Worm (Caenorhabditis elegans) whole organism, dauer: ENCODE measurements around the gene K10H10.9.
"Not testable (repeated sequence)": the region's sequence is repeated elsewhere in the genome, so short reads cannot be mapped to it uniquely, and the experiment has no call there.

ENCODE experiments used
- unc-62 ChIP-seq: sonication (generic microtip); optimal IDR thresholded peaks from 2 replicates; lab custom pipeline; 2017; ENCODE audit warnings: missing biosample characterization, missing genetic modification reagents, missing genetic modification characterization

The K10H10.9 gene

ce11 chrII:14515017-14515416 lies at the start of gene K10H10.9:
TSS of gene K10H10.9 (minus strand) at chrII:14515117.
- no peak for TF ChIP-seq unc-62 (GFP tag; lab: Kevin White, UChicago)

- TF ChIP-seq unc-62 (GFP tag; lab: Kevin White, UChicago) = not testable (repeated sequence)
Observed at ce11 chrII:14561549-14562115, 46.7 kb upstream of the K10H10.9 start, which contains the start of gene mog-4. TSS of gene mog-4 (minus strand) at chrII:14561599.

- TF ChIP-seq unc-62 (GFP tag; lab: Kevin White, UChicago) = no peak
Observed at ce11 chrII:14555019-14555418, 40.1 kb upstream of the K10H10.9 start.

- TF ChIP-seq unc-62 (GFP tag; lab: Kevin White, UChicago) = no peak
Observed at ce11 chrII:14550613-14551012, 35.7 kb upstream of the K10H10.9 start, which contains the start of gene nlp-41. TSS of gene nlp-41 (plus strand) at chrII:14550913.

- no peak for TF ChIP-seq unc-62 (GFP tag; lab: Kevin White, UChicago)
Observed at ce11 chrII:14548691-14549090, 33.8 kb upstream of the K10H10.9 start, which contains the start of gene gcy-29. TSS of gene gcy-29 (minus strand) at chrII:14548791.

ce11 chrII:14540551-14540950 lies 25.6 kb upstream of the K10H10.9 start:
- no peak for TF ChIP-seq unc-62 (GFP tag; lab: Kevin White, UChicago)

ce11 chrII:14537728-14538127 lies 22.8 kb upstream of the K10H10.9 start, which contains the start of the genes clec-147 and C04H5.7:
TSS of gene clec-147 (minus strand) at chrII:14537828.
TSS of gene C04H5.7 (plus strand) at chrII:14537946.
- TF ChIP-seq unc-62 (GFP tag; lab: Kevin White, UChicago) = no peak

- TF ChIP-seq unc-62 (GFP tag; lab: Kevin White, UChicago) = no peak
Observed at ce11 chrII:14534000-14534399, 19.1 kb upstream of the K10H10.9 start, which contains the start of gene C04H5.1. TSS of gene C04H5.1 (plus strand) at chrII:14534300.

ce11 chrII:14528233-14528802 lies 13.4 kb upstream of the K10H10.9 start, which contains the start of the genes F57C2.5 and spat-1:
TSS of gene F57C2.5 (minus strand) at chrII:14528239.
TSS of gene spat-1 (plus strand) at chrII:14528752.
- TF ChIP-seq unc-62 (GFP tag; lab: Kevin White, UChicago) = no peak

- no peak for TF ChIP-seq unc-62 (GFP tag; lab: Kevin White, UChicago)
Observed at ce11 chrII:14527104-14527503, 12.2 kb upstream of the K10H10.9 start.

- TF ChIP-seq unc-62 (GFP tag; lab: Kevin White, UChicago) = no peak
Observed at ce11 chrII:14525013-14525412, 10.1 kb upstream of the K10H10.9 start, which contains the start of gene F57C2.4. TSS of gene F57C2.4 (plus strand) at chrII:14525313.

- no peak for TF ChIP-seq unc-62 (GFP tag; lab: Kevin White, UChicago)
Observed at ce11 chrII:14523645-14524223, 8.8 kb upstream of the K10H10.9 start, which contains the start of gene pot-2. TSS of gene pot-2 (plus strand) at chrII:14524173.

- no peak for TF ChIP-seq unc-62 (GFP tag; lab: Kevin White, UChicago)
Observed at ce11 chrII:14523070-14523572, 8.2 kb upstream of the K10H10.9 start, which contains the start of gene btb-20. TSS of gene btb-20 (minus strand) at chrII:14523522.

ce11 chrII:14522037-14522436 lies 7.1 kb upstream of the K10H10.9 start, which contains the start of gene btb-19:
TSS of gene btb-19 (minus strand) at chrII:14522137.
- no peak for TF ChIP-seq unc-62 (GFP tag; lab: Kevin White, UChicago)

- no peak for TF ChIP-seq unc-62 (GFP tag; lab: Kevin White, UChicago)
Observed at ce11 chrII:14511189-14511588, 3.7 kb downstream of the K10H10.9 start, which contains the start of gene K10H10.13. TSS of gene K10H10.13 (minus strand) at chrII:14511289.

ce11 chrII:14510162-14510561 lies 4.8 kb downstream of the K10H10.9 start:
- TF ChIP-seq unc-62 (GFP tag; lab: Kevin White, UChicago) = no peak
